Fruit fly (Drosophila melanogaster) whole organism, embryonic: ENCODE data around the gene CG33523.

Source experiments
- B-H1 ChIP-seq: fragments of 200-800 bp; sonication (Bioruptor generic); IDR thresholded peaks from 3 replicates; pipeline ENCODE4 v1.3.6; 2022; ENCODE audit warnings: missing biosample characterization, missing genetic modification characterization
- CG10321 ChIP-seq: fragments of 200-800 bp; sonication (Bioruptor generic); IDR thresholded peaks from 2 replicates; pipeline ENCODE4 v1.3.6; 2022; ENCODE audit warnings: missing biosample characterization, missing genetic modification characterization
- CG10431 ChIP-seq: fragments of 200-800 bp; sonication (Bioruptor generic); optimal IDR thresholded peaks from 3 replicates; lab custom pipeline; 2018; ENCODE audit warnings: missing biosample characterization, mild to moderate bottlenecking, missing genetic modification characterization
- CG11560 ChIP-seq: fragments of 200-800 bp; sonication (Bioruptor generic); IDR thresholded peaks from 3 replicates; pipeline ENCODE4 v1.3.6; 2022; ENCODE audit warnings: missing biosample characterization, missing genetic modification characterization
- CG13624 ChIP-seq: fragments of 200-800 bp; sonication (Bioruptor generic); optimal IDR thresholded peaks from 2 replicates; lab custom pipeline; 2016; ENCODE audit warnings: missing biosample characterization, missing genetic modification characterization
- CG13894 ChIP-seq: fragments of 200-800 bp; sonication (Bioruptor generic); optimal IDR thresholded peaks from 3 replicates; lab custom pipeline; 2018; ENCODE audit warnings: missing biosample characterization, mild to moderate bottlenecking, missing genetic modification characterization, moderate library complexity
- CG14667 ChIP-seq: fragments of 200-800 bp; sonication (Bioruptor generic); IDR thresholded peaks from 2 replicates; pipeline ENCODE4 v1.3.6; 2022; ENCODE audit warnings: missing biosample characterization, missing genetic modification characterization
- CG14860 ChIP-seq: fragments of 200-800 bp; sonication (Bioruptor generic); IDR thresholded peaks from 3 replicates; pipeline ENCODE4 v1.3.6; 2022; ENCODE audit warnings: missing biosample characterization, missing genetic modification characterization; ENCODE audit not compliant: partially characterized antibody
- CG14965 ChIP-seq: fragments of 200-800 bp; sonication (Bioruptor generic); optimal IDR thresholded peaks from 2 replicates; lab custom pipeline; 2016; ENCODE audit warnings: missing biosample characterization, missing genetic modification characterization, borderline replicate concordance
- CG15269 ChIP-seq: fragments of 200-800 bp; sonication (Bioruptor generic); optimal IDR thresholded peaks from 2 replicates; lab custom pipeline; 2018; ENCODE audit warnings: missing biosample characterization, mild to moderate bottlenecking, missing genetic modification characterization, moderate library complexity
- CG15696 ChIP-seq: fragments of 200-800 bp; sonication (Bioruptor generic); optimal IDR thresholded peaks from 2 replicates; lab custom pipeline; 2019; ENCODE audit warnings: missing biosample characterization, mild to moderate bottlenecking, missing genetic modification characterization, moderate library complexity
- CG17568 ChIP-seq: fragments of 200-800 bp; sonication (Bioruptor generic); optimal IDR thresholded peaks from 2 replicates; lab custom pipeline; 2018; ENCODE audit warnings: missing biosample characterization, mild to moderate bottlenecking, missing genetic modification characterization, moderate library complexity
- CG17612 ChIP-seq: fragments of 200-800 bp; sonication (Bioruptor generic); IDR thresholded peaks from 2 replicates; pipeline ENCODE4 v1.3.6; 2022; ENCODE audit warnings: missing biosample characterization, missing genetic modification characterization
- CG18476 ChIP-seq: fragments of 200-800 bp; sonication (Bioruptor generic); optimal IDR thresholded peaks from 2 replicates; lab custom pipeline; 2016; ENCODE audit warnings: missing biosample characterization, mild to moderate bottlenecking, missing genetic modification characterization
- CG31441 ChIP-seq: fragments of 200-800 bp; sonication (Bioruptor generic); IDR thresholded peaks from 2 replicates; pipeline ENCODE4 v1.3.6; 2022; ENCODE audit warnings: missing biosample characterization, missing genetic modification characterization
- CG5953 ChIP-seq: fragments of 200-800 bp; sonication (Bioruptor generic); IDR thresholded peaks from 2 replicates; pipeline ENCODE4 v1.3.6; 2022; ENCODE audit warnings: missing biosample characterization, missing genetic modification characterization
- CG6683 ChIP-seq: fragments of 200-800 bp; sonication (Bioruptor generic); optimal IDR thresholded peaks from 2 replicates; lab custom pipeline; 2017; ENCODE audit warnings: missing biosample characterization, mild to moderate bottlenecking, missing genetic modification characterization, missing genetic modification reagents
- CG8478 ChIP-seq: fragments of >200 bp; optimal IDR thresholded peaks from 2 replicates; lab custom pipeline; 2018
- ERR ChIP-seq: fragments of 200-800 bp; sonication (Bioruptor generic); optimal IDR thresholded peaks from 2 replicates; lab custom pipeline; 2016; ENCODE audit warnings: missing biosample characterization, missing genetic modification characterization
- Gug ChIP-seq: fragments of 200-800 bp; sonication (Bioruptor generic); IDR thresholded peaks from 4 replicates; pipeline ENCODE4 v1.3.6; 2022; ENCODE audit warnings: missing biosample characterization, missing genetic modification characterization
- HHEX ChIP-seq: fragments of 200-800 bp; sonication (Bioruptor generic); optimal IDR thresholded peaks from 3 replicates; lab custom pipeline; 2017; ENCODE audit warnings: missing biosample characterization, mild to moderate bottlenecking, missing genetic modification characterization, missing genetic modification reagents
- Jarid2 ChIP-seq: fragments of 200-800 bp; sonication (Bioruptor generic); optimal IDR thresholded peaks from 3 replicates; lab custom pipeline; 2017; ENCODE audit warnings: mild to moderate bottlenecking, missing biosample characterization, missing genetic modification reagents, missing genetic modification characterization
- Lim3 ChIP-seq: fragments of 200-800 bp; sonication (Bioruptor generic); IDR thresholded peaks from 2 replicates; pipeline ENCODE4 v1.3.6; 2022; ENCODE audit warnings: missing biosample characterization, missing genetic modification characterization
- Myb ChIP-seq: fragments of 200-800 bp; sonication (Bioruptor generic); optimal IDR thresholded peaks from 2 replicates; lab custom pipeline; 2016; ENCODE audit warnings: missing biosample characterization, missing genetic modification characterization
- NK7.1 ChIP-seq: fragments of 200-800 bp; sonication (Bioruptor generic); optimal IDR thresholded peaks from 3 replicates; lab custom pipeline; 2016; ENCODE audit warnings: missing biosample characterization, missing genetic modification characterization
- Pdp1 ChIP-seq, 2 experiments: fragments of 200-800 bp; sonication (Bioruptor generic); optimal IDR thresholded peaks; 3 replicates each; lab custom pipeline; 2016; ENCODE audit warnings: missing biosample characterization in 2 of 2, missing genetic modification characterization in 2 of 2, mild to moderate bottlenecking in 1 of 2, moderate library complexity in 1 of 2
- Side ChIP-seq: fragments of 200-800 bp; sonication (Bioruptor generic); optimal IDR thresholded peaks from 2 replicates; lab custom pipeline; 2016; ENCODE audit warnings: missing biosample characterization, missing genetic modification characterization
- Sox102F ChIP-seq: fragments of 200-800 bp; sonication (Bioruptor generic); optimal IDR thresholded peaks from 2 replicates; lab custom pipeline; 2018; ENCODE audit warnings: missing biosample characterization, mild to moderate bottlenecking, missing genetic modification characterization, moderate library complexity
- Trl ChIP-seq, 3 experiments: fragments of >200 bp in 2 of 3; fragments of 200-800 bp in 1 of 3; sonication (Bioruptor generic) in 1 of 3; optimal IDR thresholded peaks; 2 replicates in 1 of 3; 3 replicates in 2 of 3; lab custom pipeline; 2016 to 2017; ENCODE audit warnings: missing biosample characterization in 1 of 3, missing genetic modification characterization in 1 of 3
- Usf ChIP-seq: fragments of 200-800 bp; sonication (Bioruptor generic); optimal IDR thresholded peaks from 2 replicates; lab custom pipeline; 2017; ENCODE audit warnings: missing genotype, missing biosample characterization, missing genetic modification characterization
- Xbp1 ChIP-seq: fragments of 200-800 bp; sonication (Bioruptor generic); optimal IDR thresholded peaks from 3 replicates; lab custom pipeline; 2016; ENCODE audit warnings: missing biosample characterization, mild to moderate bottlenecking, missing genetic modification characterization
- bab2 ChIP-seq: fragments of 200-800 bp; sonication (Bioruptor generic); optimal IDR thresholded peaks from 2 replicates; lab custom pipeline; 2016; ENCODE audit warnings: missing biosample characterization, missing genetic modification characterization
- bcd ChIP-seq: fragments of 200-800 bp; sonication (Bioruptor generic); optimal IDR thresholded peaks from 2 replicates; lab custom pipeline; 2017; ENCODE audit warnings: missing biosample characterization, mild to moderate bottlenecking, missing genetic modification characterization
- br ChIP-seq: fragments of >200 bp; optimal IDR thresholded peaks from 2 replicates; lab custom pipeline; 2017
- dimm ChIP-seq: fragments of 200-800 bp; sonication (Bioruptor generic); IDR thresholded peaks from 2 replicates; pipeline ENCODE4 v1.3.6; 2022; ENCODE audit warnings: missing biosample characterization, missing genetic modification characterization
- h ChIP-seq: fragments of >200 bp; optimal IDR thresholded peaks from 2 replicates; lab custom pipeline; 2017
- hbn ChIP-seq: fragments of 200-800 bp; sonication (Bioruptor generic); IDR thresholded peaks from 2 replicates; pipeline ENCODE4 v1.3.6; 2022; ENCODE audit warnings: missing biosample characterization, missing genetic modification characterization; ENCODE audit not compliant: partially characterized antibody
- hth ChIP-seq: fragments of >200 bp; optimal IDR thresholded peaks from 2 replicates; lab custom pipeline; 2017; ENCODE audit warnings: inconsistent platforms
- lab ChIP-seq: fragments of 200-800 bp; sonication (Bioruptor generic); optimal IDR thresholded peaks from 3 replicates; lab custom pipeline; 2017; ENCODE audit warnings: missing biosample characterization, missing genetic modification characterization, mild to moderate bottlenecking, moderate library complexity, missing genetic modification reagents
- lov ChIP-seq, 2 experiments: fragments of 200-800 bp in 1 of 2; fragments of >200 bp in 1 of 2; sonication (Bioruptor generic) in 1 of 2; IDR thresholded peaks in 1 of 2; optimal IDR thresholded peaks in 1 of 2; 2 replicates in 1 of 2; 3 replicates in 1 of 2; pipeline versions ENCODE4 v1.3.6 to Lab custom; 2017 to 2022; ENCODE audit warnings: missing biosample characterization in 1 of 2, missing genetic modification characterization in 1 of 2
- nerfin-1 ChIP-seq: fragments of 200-800 bp; sonication (Bioruptor generic); optimal IDR thresholded peaks from 3 replicates; lab custom pipeline; 2019; ENCODE audit warnings: missing biosample characterization, mild to moderate bottlenecking, missing genetic modification characterization, moderate library complexity
- nerfin-2 ChIP-seq: fragments of 200-800 bp; sonication (Bioruptor generic); IDR thresholded peaks from 2 replicates; pipeline ENCODE4 v1.3.6; 2022; ENCODE audit warnings: missing biosample characterization, missing genetic modification characterization; ENCODE audit not compliant: partially characterized antibody
- onecut ChIP-seq: fragments of 200-800 bp; sonication (Bioruptor generic); IDR thresholded peaks from 2 replicates; pipeline ENCODE4 v1.3.6; 2022; ENCODE audit warnings: missing biosample characterization, missing genetic modification characterization
- schlank ChIP-seq: fragments of 200-800 bp; sonication (Bioruptor generic); optimal IDR thresholded peaks from 2 replicates; lab custom pipeline; 2018; ENCODE audit warnings: missing biosample characterization, mild to moderate bottlenecking, missing genetic modification characterization
- sqz ChIP-seq: fragments of 200-800 bp; sonication (Bioruptor generic); optimal IDR thresholded peaks from 3 replicates; lab custom pipeline; 2018; ENCODE audit warnings: missing biosample characterization, mild to moderate bottlenecking, missing genetic modification characterization
- tin ChIP-seq: fragments of 200-800 bp; sonication (Bioruptor generic); optimal IDR thresholded peaks from 3 replicates; lab custom pipeline; 2016; ENCODE audit warnings: missing biosample characterization, missing genetic modification characterization
- unpg ChIP-seq: fragments of 200-800 bp; sonication (Bioruptor generic); optimal IDR thresholded peaks from 3 replicates; lab custom pipeline; 2018; ENCODE audit warnings: missing biosample characterization, mild to moderate bottlenecking, missing genetic modification characterization, moderate library complexity
- yki ChIP-seq: fragments of >200 bp; optimal IDR thresholded peaks from 3 replicates; lab custom pipeline; 2018
- z ChIP-seq: fragments of 200-800 bp; sonication (Bioruptor generic); IDR thresholded peaks from 3 replicates; pipeline ENCODE4 v1.3.6; 2022; ENCODE audit warnings: missing biosample characterization, missing genetic modification characterization

The CG33523 gene

dm6 chr3L:5926015-5926988, 2.6 kb downstream of the CG33523 start:
- no peak for TF ChIP-seq lov (optimal IDR thresholded peaks at IDR 0.05; lab: Kevin White, UChicago)
- no peak for TF ChIP-seq lov (GFP tag; IDR thresholded peaks at IDR 0.05; lab: Robert Waterston, UW)
- no peak for TF ChIP-seq CG10431 (GFP tag; lab: Kevin White, UChicago)
- TF ChIP-seq CG14860 (GFP tag; lab: Robert Waterston, UW), result no peak
- no peak for TF ChIP-seq CG6683 (GFP tag; lab: Kevin White, UChicago)
- no peak for TF ChIP-seq CG14667
- TF ChIP-seq hbn (GFP tag; lab: Robert Waterston, UW), result no peak
- TF ChIP-seq Pdp1 (GFP tag; optimal IDR thresholded peaks at IDR 0.05; lab: Kevin White, UChicago), result peak; percentile 19 to 34
- no peak for TF ChIP-seq z
- TF ChIP-seq Myb, result peak; percentile 14
- TF ChIP-seq CG15269 (tag; lab: Kevin White, UChicago), result peak; percentile 62
- no peak for TF ChIP-seq CG15696 (tag; lab: Kevin White, UChicago)
- peak; percentile 74 for TF ChIP-seq Sox102F (GFP tag; lab: Kevin White, UChicago)
- peak; percentile 11 for TF ChIP-seq CG17568
- peak; percentile 39; the same call in 1 of the 3 replicates for TF ChIP-seq B-H1 (GFP tag; lab: Robert Waterston, UW)
- peak; percentile 36 for TF ChIP-seq bab2 (GFP tag; lab: Kevin White, UChicago)
- TF ChIP-seq sqz (GFP tag; lab: Kevin White, UChicago), result no peak
- TF ChIP-seq Jarid2 (GFP tag; lab: Kevin White, UChicago), result no peak
- no peak for TF ChIP-seq ERR
- TF ChIP-seq CG17612 (GFP tag; lab: Robert Waterston, UW), result peak; percentile 13; the same call in 1 of the 2 replicates
- no peak for TF ChIP-seq schlank
- TF ChIP-seq dimm (GFP tag; lab: Robert Waterston, UW), result no peak
- no peak for TF ChIP-seq CG10321 (GFP tag; lab: Robert Waterston, UW)
- TF ChIP-seq Usf (GFP tag; lab: Kevin White, UChicago), result no peak
- no peak for TF ChIP-seq CG11560 (tag; lab: Robert Waterston, UW)
- no peak for TF ChIP-seq Lim3 (GFP tag; lab: Robert Waterston, UW)
- TF ChIP-seq CG18476 (GFP tag; lab: Kevin White, UChicago), result no peak
- TF ChIP-seq Xbp1, result peak; percentile 57
- peak; percentile 65 for TF ChIP-seq unpg
- peak; percentile 59 for TF ChIP-seq CG31441 (GFP tag; lab: Robert Waterston, UW)
- no peak for TF ChIP-seq tin (GFP tag; lab: Kevin White, UChicago)
- TF ChIP-seq bcd (GFP tag; lab: Kevin White, UChicago), result peak; percentile 34
- no peak for TF ChIP-seq hth (lab: Kevin White, UChicago)
- peak; percentile 34 for TF ChIP-seq CG8478 (lab: Kevin White, UChicago)
- TF ChIP-seq Side (GFP tag; lab: Kevin White, UChicago), result peak; percentile 16
- TF ChIP-seq CG13894 (tag; lab: Kevin White, UChicago), result no peak
- TF ChIP-seq Gug (GFP tag; lab: Robert Waterston, UW), result no peak
- peak; percentile 5 for TF ChIP-seq lab
- TF ChIP-seq onecut (GFP tag; lab: Robert Waterston, UW), result no peak
- no peak for TF ChIP-seq nerfin-2 (GFP tag; lab: Robert Waterston, UW)
- peak; percentile 52 to 64 for TF ChIP-seq Trl (optimal IDR thresholded peaks at IDR 0.05; lab: Kevin White, UChicago)
- no peak for TF ChIP-seq Trl (GFP tag; optimal IDR thresholded peaks at IDR 0.05; lab: Kevin White, UChicago)
- TF ChIP-seq CG5953 (GFP tag; lab: Robert Waterston, UW), result peak; percentile 52
- peak; percentile 31 for TF ChIP-seq CG13624
- no peak for TF ChIP-seq HHEX (GFP tag; lab: Kevin White, UChicago)
- TF ChIP-seq nerfin-1 (tag; lab: Kevin White, UChicago), result no peak
- no peak for TF ChIP-seq yki
- no peak for TF ChIP-seq h (lab: Kevin White, UChicago)
- no peak for TF ChIP-seq CG14965 (GFP tag; lab: Kevin White, UChicago)
- TF ChIP-seq NK7.1 (GFP tag; lab: Kevin White, UChicago), result no peak
- TF ChIP-seq br (lab: Kevin White, UChicago), result no peak
